Worm (Caenorhabditis elegans): ENCODE data around the gene ZK666.2.

DNA sequence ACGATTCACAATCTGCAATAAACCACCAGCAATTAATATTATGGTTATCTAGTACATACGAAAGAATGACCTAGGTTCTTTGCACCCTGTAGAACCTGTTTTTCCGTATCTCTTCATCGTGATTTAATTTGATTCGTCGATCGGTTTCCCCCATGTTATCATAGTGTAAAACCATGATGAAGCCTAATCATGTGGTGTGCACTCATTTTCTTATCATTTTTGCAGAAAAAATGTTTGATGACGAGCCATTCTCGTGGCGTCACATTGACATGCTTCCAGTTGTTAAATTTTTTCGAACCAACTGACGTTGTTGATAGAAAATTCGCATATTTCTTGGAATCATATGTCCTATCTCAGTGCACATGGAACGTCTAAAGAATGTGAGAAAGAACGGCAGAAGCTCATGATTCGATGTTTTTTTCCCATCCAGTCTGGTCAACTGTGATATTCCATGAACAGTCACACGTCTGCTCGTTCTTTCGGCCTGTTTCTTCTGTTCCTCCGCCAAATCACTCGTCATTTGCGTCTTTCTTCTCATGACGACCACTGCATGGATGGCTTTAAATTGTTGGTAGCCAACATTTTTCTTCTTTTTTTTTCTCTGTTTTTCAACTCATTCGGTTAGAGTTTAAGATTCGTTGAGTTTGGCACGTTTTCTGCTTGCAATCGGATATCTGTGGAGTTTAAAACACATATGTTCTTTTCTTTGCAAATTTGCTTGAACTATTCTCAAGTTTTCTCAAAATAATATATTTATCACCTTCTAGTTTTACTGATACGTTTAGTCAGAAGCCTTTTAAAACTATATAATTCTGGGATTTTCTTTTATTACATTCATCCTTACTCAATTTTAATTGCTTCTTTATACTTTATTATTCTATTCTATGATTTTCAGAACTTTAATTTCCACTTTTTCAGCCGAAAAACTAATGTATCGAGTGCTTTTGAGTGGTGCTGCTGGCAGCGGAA lies 24.1 kb downstream of the ZK666.2 start, which contains the start of gene ZK673.2:
- TF ChIP-seq ama-1 (optimal IDR thresholded peaks at IDR 0.05) (peak; percentile 6), snpc-4 (tag; optimal IDR thresholded peaks at IDR 0.05) (no peak), lin-39 (tag; optimal IDR thresholded peaks at IDR 0.05) (no peak), nhr-6 (tag; optimal IDR thresholded peaks at IDR 0.05) (no peak), crh-2 (tag; optimal IDR thresholded peaks at IDR 0.05) (peak; percentile 60), ceh-82 (tag; optimal IDR thresholded peaks at IDR 0.05) (no peak), nhr-237 (tag; optimal IDR thresholded peaks at IDR 0.05) (no peak)
